Worm (Caenorhabditis elegans): ENCODE results near the gene bbs-8.

ce11 chrV:6726279-6726678 lies 38.6 kb downstream of the bbs-8 start:
- TF ChIP-seq pha-4 (tag; optimal IDR thresholded peaks at IDR 0.05) (no peak), egl-5 (tag; optimal IDR thresholded peaks at IDR 0.05) (no peak), ceh-82 (tag; optimal IDR thresholded peaks at IDR 0.05) (no peak), egl-27 (tag; optimal IDR thresholded peaks at IDR 0.05) (no peak), nhr-23 (tag; optimal IDR thresholded peaks at IDR 0.05) (no peak), ceh-9 (tag; optimal IDR thresholded peaks at IDR 0.05) (no peak), ceh-16 (tag; optimal IDR thresholded peaks at IDR 0.05) (no peak), nhr-76 (tag; optimal IDR thresholded peaks at IDR 0.05) (no peak), nhr-11 (tag; optimal IDR thresholded peaks at IDR 0.05) (no peak), skn-1 (tag; optimal IDR thresholded peaks at IDR 0.05) (no peak), snpc-4 (tag; optimal IDR thresholded peaks at IDR 0.05) (no peak)

All from whole organism, L3 larva.